Worm (Caenorhabditis elegans) whole organism, L2 larva: ENCODE measurements around the gene ZK666.15.

Experiments
- elt-1 ChIP-seq: fragments of 150-350 bp; optimal IDR thresholded peaks from 2 replicates; lab custom pipeline; 2014; ENCODE audit warnings: missing biosample characterization, missing genetic modification characterization
- elt-3 ChIP-seq: sonication (generic microtip); optimal IDR thresholded peaks from 2 replicates; lab custom pipeline; 2017; ENCODE audit warnings: missing biosample characterization, missing genetic modification characterization
- nhr-11 ChIP-seq: fragments of 150-350 bp; optimal IDR thresholded peaks from 2 replicates; lab custom pipeline; 2014; ENCODE audit warnings: missing biosample characterization, missing genetic modification characterization
- nhr-12 ChIP-seq: fragments of 150-350 bp; optimal IDR thresholded peaks from 2 replicates; lab custom pipeline; 2014; ENCODE audit warnings: missing biosample characterization, missing genetic modification characterization
- nhr-25 ChIP-seq: fragments of 150-350 bp; sonication (generic microtip); optimal IDR thresholded peaks from 3 replicates; lab custom pipeline; 2014; ENCODE audit warnings: missing biosample characterization, missing genetic modification characterization
- nhr-77 ChIP-seq: fragments of 150-350 bp; optimal IDR thresholded peaks from 2 replicates; lab custom pipeline; 2014; ENCODE audit warnings: missing biosample characterization, missing genetic modification characterization
- skn-1 ChIP-seq: sonication (generic microtip); optimal IDR thresholded peaks from 2 replicates; lab custom pipeline; 2017; ENCODE audit warnings: missing biosample characterization, missing genetic modification characterization
- snpc-4 ChIP-seq: fragments of 150-350 bp; optimal IDR thresholded peaks from 2 replicates; lab custom pipeline; 2014; ENCODE audit warnings: missing biosample characterization, missing genetic modification characterization
- unc-39 ChIP-seq: fragments of 150-350 bp; optimal IDR thresholded peaks from 2 replicates; lab custom pipeline; 2014; ENCODE audit warnings: missing biosample characterization, missing genetic modification characterization
- unc-62 ChIP-seq: fragments of 150-350 bp; optimal IDR thresholded peaks from 2 replicates; lab custom pipeline; 2014; ENCODE audit warnings: missing biosample characterization, missing genetic modification reagents, missing genetic modification characterization

DNA sequence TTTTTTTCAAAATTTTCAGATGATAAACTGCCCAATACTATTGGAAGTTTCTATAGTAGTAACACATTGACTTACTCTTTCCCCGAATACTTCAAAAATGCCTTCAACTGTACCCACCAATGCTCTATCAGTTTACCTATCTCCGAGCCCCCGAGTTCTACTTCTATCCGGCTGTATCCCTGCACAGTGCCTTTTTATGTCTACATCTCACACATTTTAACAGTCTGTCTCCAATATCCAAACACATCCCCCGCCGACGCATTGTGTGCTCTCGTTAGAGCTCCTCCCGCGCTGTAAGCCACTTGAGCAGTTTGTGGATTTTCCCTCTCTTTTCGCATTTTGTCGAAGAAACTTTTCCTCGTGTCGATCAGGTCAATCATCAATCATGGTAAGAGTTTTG is 20.3 kb upstream of the ZK666.15 start, which contains the start of gene tnc-2:
- TF ChIP-seq unc-39 (no peak), nhr-77 (tag; lab: Kevin White, UChicago) (no peak), skn-1 (tag; lab: Kevin White, UChicago) (no peak), elt-3 (tag; lab: Kevin White, UChicago) (no peak), nhr-11 (tag; lab: Kevin White, UChicago) (no peak), unc-62 (GFP tag; lab: Kevin White, UChicago) (no peak), nhr-25 (tag; lab: Kevin White, UChicago) (no peak), nhr-12 (no peak), elt-1 (tag; lab: Kevin White, UChicago) (no peak), snpc-4 (no peak)
